Fruit fly (Drosophila melanogaster): ENCODE results near the gene Tudor-SN.
A peak's percentile ranks its signal among the peaks of the same experiment; 100 is the strongest.

The Tudor-SN gene

dm6 chr3L:292146-292776, 28.1 kb upstream of the Tudor-SN start (continued):
- TF ChIP-seq dl (GFP tag; optimal IDR thresholded peaks at IDR 0.05; ENCODE audit: insufficient read depth in 1 of 2, partially characterized antibody in 2 of 2) (no peak), woc (GFP tag; optimal IDR thresholded peaks at IDR 0.05) (no peak), Dif (GFP tag; optimal IDR thresholded peaks at IDR 0.05; ENCODE audit: partially characterized antibody) (no peak), Jra (GFP tag; optimal IDR thresholded peaks at IDR 0.05) (no peak), Dfd (GFP tag; optimal IDR thresholded peaks at IDR 0.05) (no peak), sage (GFP tag; optimal IDR thresholded peaks at IDR 0.05) (no peak)

dm6 chr3L:291583-292145, 27.5 kb upstream of the Tudor-SN start:
- TF ChIP-seq N (GFP tag; optimal IDR thresholded peaks at IDR 0.05) (peak; percentile 72), Myc (optimal IDR thresholded peaks at IDR 0.05) (peak; percentile 72), Mio (GFP tag; optimal IDR thresholded peaks at IDR 0.05) (no peak), pan (optimal IDR thresholded peaks at IDR 0.05) (no peak), Dif (GFP tag; optimal IDR thresholded peaks at IDR 0.05; ENCODE audit: partially characterized antibody) (peak; percentile 15), Vsx2 (GFP tag; optimal IDR thresholded peaks at IDR 0.05; ENCODE audit: partially characterized antibody) (peak; percentile 53), Hr78 (GFP tag; optimal IDR thresholded peaks at IDR 0.05) (peak; percentile 10)

- TF ChIP-seq Abd-B (GFP tag; optimal IDR thresholded peaks at IDR 0.05) (no peak), rgr (GFP tag; optimal IDR thresholded peaks at IDR 0.05) (no peak), usp (GFP tag; optimal IDR thresholded peaks at IDR 0.05) (no peak), fru (GFP tag; optimal IDR thresholded peaks at IDR 0.05) (no peak), brk (GFP tag; optimal IDR thresholded peaks at IDR 0.05) (no peak), jim (GFP tag; optimal IDR thresholded peaks at IDR 0.05) (no peak), Myc (optimal IDR thresholded peaks at IDR 0.05) (no peak), Mio (GFP tag; optimal IDR thresholded peaks at IDR 0.05) (no peak), woc (GFP tag; optimal IDR thresholded peaks at IDR 0.05) (no peak), dl (GFP tag; optimal IDR thresholded peaks at IDR 0.05; ENCODE audit: insufficient read depth in 1 of 2, partially characterized antibody in 2 of 2) (no peak), Dfd (GFP tag; optimal IDR thresholded peaks at IDR 0.05) (no peak), N (GFP tag; optimal IDR thresholded peaks at IDR 0.05) (no peak), lola (GFP tag; optimal IDR thresholded peaks at IDR 0.05) (no peak), Jra (GFP tag; optimal IDR thresholded peaks at IDR 0.05) (no peak), CG32264 (GFP tag; optimal IDR thresholded peaks at IDR 0.05) (no peak)
These were observed 20.1 kb upstream of the Tudor-SN start for dm6 chr3L:284253-284652.

dm6 chr3L:282276-282675, 18.1 kb upstream of the Tudor-SN start:
- no peak for TF ChIP-seq sv (GFP tag; optimal IDR thresholded peaks at IDR 0.05)
- no peak for TF ChIP-seq Vsx2 (GFP tag; optimal IDR thresholded peaks at IDR 0.05; ENCODE audit: partially characterized antibody)
- peak; percentile 90 for TF ChIP-seq psq (GFP tag; optimal IDR thresholded peaks at IDR 0.05)
- TF ChIP-seq Dif (GFP tag; optimal IDR thresholded peaks at IDR 0.05; ENCODE audit: partially characterized antibody): peak; percentile 16

dm6 chr3L:276736-277487, 12.7 kb upstream of the Tudor-SN start, which contains the start of gene RhoGEF3:
Gene RhoGEF3, plus strand, starts transcription at chr3L:277437.
- TF ChIP-seq CG9705 (GFP tag; optimal IDR thresholded peaks at IDR 0.05): no peak
- TF ChIP-seq fru (GFP tag; optimal IDR thresholded peaks at IDR 0.05): no peak
- TF ChIP-seq Hnf4 (GFP tag; optimal IDR thresholded peaks at IDR 0.05): no peak
- no peak for TF ChIP-seq sage (GFP tag; optimal IDR thresholded peaks at IDR 0.05)
- TF ChIP-seq Vsx2 (GFP tag; optimal IDR thresholded peaks at IDR 0.05; ENCODE audit: partially characterized antibody): no peak
- TF ChIP-seq dl (GFP tag; optimal IDR thresholded peaks at IDR 0.05; ENCODE audit: insufficient read depth in 1 of 2, partially characterized antibody in 2 of 2): no peak
- TF ChIP-seq HLH106 (tag; optimal IDR thresholded peaks at IDR 0.05): no peak
- no peak for TF ChIP-seq br (GFP tag; optimal IDR thresholded peaks at IDR 0.05)
- no peak for TF ChIP-seq lola (GFP tag; optimal IDR thresholded peaks at IDR 0.05)
- TF ChIP-seq brk (GFP tag; optimal IDR thresholded peaks at IDR 0.05): no peak
- TF ChIP-seq Hr83 (GFP tag; optimal IDR thresholded peaks at IDR 0.05; ENCODE audit: poor library complexity, severe bottlenecking): no peak
- TF ChIP-seq N (GFP tag; optimal IDR thresholded peaks at IDR 0.05): no peak
- no peak for TF ChIP-seq jim (GFP tag; optimal IDR thresholded peaks at IDR 0.05)
- no peak for TF ChIP-seq Dif (GFP tag; optimal IDR thresholded peaks at IDR 0.05; ENCODE audit: partially characterized antibody)
